Fruit fly (Drosophila melanogaster) whole organism, embryonic: Measurements from ENCODE around the gene Lamtor5.

ENCODE experiments used
- Blimp-1 ChIP-seq: fragments of 200-800 bp; sonication (Bioruptor generic); optimal IDR thresholded peaks from 3 replicates; lab custom pipeline; 2018; ENCODE audit warnings: missing biosample characterization, missing genetic modification characterization, mild to moderate bottlenecking, moderate library complexity, missing genetic modification reagents
- CG10366 ChIP-seq: fragments of 200-800 bp; sonication (Bioruptor generic); IDR thresholded peaks from 2 replicates; pipeline ENCODE4 v1.3.6; 2022; ENCODE audit warnings: missing biosample characterization, missing genetic modification characterization
- CG10462 ChIP-seq: fragments of 200-800 bp; sonication (Bioruptor generic); optimal IDR thresholded peaks from 2 replicates; lab custom pipeline; 2016; ENCODE audit warnings: missing biosample characterization, missing genetic modification characterization
- CG11085 ChIP-seq: fragments of 200-800 bp; sonication (Bioruptor generic); IDR thresholded peaks from 2 replicates; pipeline ENCODE4 v1.3.6; 2022; ENCODE audit warnings: missing biosample characterization, missing genetic modification characterization
- CG11398 ChIP-seq: fragments of 200-800 bp; sonication (Bioruptor generic); optimal IDR thresholded peaks from 2 replicates; lab custom pipeline; 2016; ENCODE audit warnings: missing biosample characterization, missing genetic modification characterization
- CG12236 ChIP-seq: fragments of 200-800 bp; sonication (Bioruptor generic); optimal IDR thresholded peaks from 2 replicates; lab custom pipeline; 2016; ENCODE audit warnings: missing biosample characterization, missing genetic modification characterization
- CG1233 ChIP-seq: fragments of 200-800 bp; sonication (Bioruptor generic); optimal IDR thresholded peaks from 4 replicates; lab custom pipeline; 2018; ENCODE audit warnings: missing biosample characterization, mild to moderate bottlenecking, missing genetic modification characterization
- CG14014 ChIP-seq: fragments of 200-800 bp; sonication (Bioruptor generic); IDR thresholded peaks from 2 replicates; pipeline ENCODE4 v1.3.6; 2022; ENCODE audit warnings: missing biosample characterization, missing genetic modification characterization
- CG14050 ChIP-seq: fragments of 200-800 bp; sonication (Bioruptor generic); IDR thresholded peaks from 3 replicates; pipeline ENCODE4 v1.3.6; 2022; ENCODE audit warnings: missing biosample characterization, missing genetic modification characterization
- CG17328 ChIP-seq: fragments of 200-800 bp; sonication (Bioruptor generic); IDR thresholded peaks from 2 replicates; pipeline ENCODE4 v1.3.6; 2022; ENCODE audit warnings: missing biosample characterization, missing genetic modification characterization
- CG18011 ChIP-seq: fragments of 200-800 bp; sonication (Bioruptor generic); optimal IDR thresholded peaks from 2 replicates; lab custom pipeline; 2017; ENCODE audit warnings: missing biosample characterization, missing genetic modification characterization, mild to moderate bottlenecking, moderate library complexity, missing genotype
- CG2120 ChIP-seq: fragments of 200-800 bp; sonication (Bioruptor generic); optimal IDR thresholded peaks from 3 replicates; lab custom pipeline; 2016; ENCODE audit warnings: missing biosample characterization, missing genetic modification characterization
- CG2678 ChIP-seq: fragments of 200-800 bp; sonication (Bioruptor generic); optimal IDR thresholded peaks from 3 replicates; lab custom pipeline; 2019; ENCODE audit warnings: missing biosample characterization, mild to moderate bottlenecking, missing genetic modification characterization, moderate library complexity
- CG4328 ChIP-seq: fragments of 200-800 bp; sonication (Bioruptor generic); optimal IDR thresholded peaks from 3 replicates; lab custom pipeline; 2017; ENCODE audit warnings: missing biosample characterization, missing genetic modification reagents, missing genetic modification characterization
- CG4617 ChIP-seq: fragments of 200-800 bp; sonication (Bioruptor generic); optimal IDR thresholded peaks from 3 replicates; lab custom pipeline; 2016; ENCODE audit warnings: missing biosample characterization, missing genetic modification characterization, borderline replicate concordance
- CG6791 ChIP-seq: fragments of 200-800 bp; sonication (Bioruptor generic); IDR thresholded peaks from 3 replicates; pipeline ENCODE4 v1.3.6; 2022; ENCODE audit warnings: missing biosample characterization, missing genetic modification characterization; ENCODE audit not compliant: partially characterized antibody
- CG6813 ChIP-seq: fragments of 200-800 bp; sonication (Bioruptor generic); optimal IDR thresholded peaks from 2 replicates; lab custom pipeline; 2017; ENCODE audit warnings: missing biosample characterization, missing genetic modification characterization, mild to moderate bottlenecking, moderate library complexity, missing genetic modification reagents
- CG9609 ChIP-seq: fragments of 200-800 bp; sonication (Bioruptor generic); optimal IDR thresholded peaks from 3 replicates; lab custom pipeline; 2016; ENCODE audit warnings: missing biosample characterization, missing genetic modification characterization
- CHES-1-like ChIP-seq: fragments of 200-800 bp; sonication (Bioruptor generic); optimal IDR thresholded peaks from 2 replicates; lab custom pipeline; 2016; ENCODE audit warnings: missing biosample characterization, missing genetic modification characterization
- CoRest ChIP-seq: fragments of 200-800 bp; sonication (Bioruptor generic); optimal IDR thresholded peaks from 3 replicates; lab custom pipeline; 2018; ENCODE audit warnings: missing biosample characterization, mild to moderate bottlenecking, missing genetic modification characterization, moderate library complexity
- Dad ChIP-seq: fragments of 200-800 bp; sonication (Bioruptor generic); optimal IDR thresholded peaks from 3 replicates; lab custom pipeline; 2016; ENCODE audit warnings: missing biosample characterization, missing genetic modification characterization
- Deaf1 ChIP-seq: fragments of 200-800 bp; optimal IDR thresholded peaks from 3 replicates; lab custom pipeline; 2019; ENCODE audit warnings: missing biosample characterization, mild to moderate bottlenecking, missing genetic modification characterization, moderate library complexity
- Dfd ChIP-seq, 2 experiments: fragments of >200 bp; optimal IDR thresholded peaks; 2 replicates each; lab custom pipeline; 2017; ENCODE audit warnings: missing biosample characterization in 2 of 2, missing genetic modification characterization in 2 of 2
- Doc2 ChIP-seq: fragments of 200-800 bp; sonication (Bioruptor generic); IDR thresholded peaks from 2 replicates; pipeline ENCODE4 v1.3.6; 2022; ENCODE audit warnings: missing biosample characterization, missing genetic modification characterization
- Doc3 ChIP-seq: fragments of 200-800 bp; sonication (Bioruptor generic); IDR thresholded peaks from 3 replicates; pipeline ENCODE4 v1.3.6; 2022; ENCODE audit warnings: missing biosample characterization, missing genetic modification characterization; ENCODE audit not compliant: partially characterized antibody
- Drgx ChIP-seq: fragments of 200-800 bp; sonication (Bioruptor generic); IDR thresholded peaks from 2 replicates; pipeline ENCODE4 v1.3.6; 2022; ENCODE audit warnings: missing biosample characterization, missing genetic modification characterization
- E2f2 ChIP-seq: fragments of 200-800 bp; sonication (Bioruptor generic); IDR thresholded peaks from 2 replicates; pipeline ENCODE4 v1.3.6; 2022; ENCODE audit warnings: missing biosample characterization, missing genetic modification characterization
- ERR ChIP-seq: fragments of 200-800 bp; sonication (Bioruptor generic); optimal IDR thresholded peaks from 2 replicates; lab custom pipeline; 2016; ENCODE audit warnings: missing biosample characterization, missing genetic modification characterization
- Elba2 ChIP-seq: fragments of 200-800 bp; sonication (Bioruptor generic); optimal IDR thresholded peaks from 3 replicates; lab custom pipeline; 2016; ENCODE audit warnings: missing biosample characterization, missing genetic modification characterization
- GATAe ChIP-seq: fragments of 200-800 bp; sonication (Bioruptor generic); conservative IDR thresholded peaks from 2 replicates; pipeline ENCODE4 v1.3.6; 2022; ENCODE audit warnings: missing biosample characterization, missing genetic modification characterization
- HLHmδ ChIP-seq: fragments of 200-800 bp; sonication (Bioruptor generic); optimal IDR thresholded peaks from 2 replicates; lab custom pipeline; 2018; ENCODE audit warnings: missing biosample characterization, mild to moderate bottlenecking, missing genetic modification characterization, moderate library complexity
- Hand ChIP-seq: fragments of 200-800 bp; sonication (Bioruptor generic); optimal IDR thresholded peaks from 2 replicates; lab custom pipeline; 2017; ENCODE audit warnings: mild to moderate bottlenecking, missing biosample characterization, missing genetic modification reagents, missing genetic modification characterization
- Jarid2 ChIP-seq: fragments of 200-800 bp; sonication (Bioruptor generic); optimal IDR thresholded peaks from 3 replicates; lab custom pipeline; 2017; ENCODE audit warnings: mild to moderate bottlenecking, missing biosample characterization, missing genetic modification reagents, missing genetic modification characterization
- Myb ChIP-seq: fragments of 200-800 bp; sonication (Bioruptor generic); optimal IDR thresholded peaks from 2 replicates; lab custom pipeline; 2016; ENCODE audit warnings: missing biosample characterization, missing genetic modification characterization
- Oli ChIP-seq: fragments of 200-800 bp; sonication (Bioruptor generic); optimal IDR thresholded peaks from 2 replicates; lab custom pipeline; 2018; ENCODE audit warnings: missing biosample characterization, mild to moderate bottlenecking, missing genetic modification characterization, moderate library complexity
- Sox100B ChIP-seq: fragments of 200-800 bp; sonication (Bioruptor generic); optimal IDR thresholded peaks from 3 replicates; lab custom pipeline; 2018; ENCODE audit warnings: missing biosample characterization, mild to moderate bottlenecking, missing genetic modification characterization
- Xrp1 ChIP-seq: fragments of 200-800 bp; sonication (Bioruptor generic); IDR thresholded peaks from 2 replicates; pipeline ENCODE4 v1.3.6; 2022; ENCODE audit warnings: missing biosample characterization, missing genetic modification characterization
- bab2 ChIP-seq: fragments of 200-800 bp; sonication (Bioruptor generic); optimal IDR thresholded peaks from 2 replicates; lab custom pipeline; 2016; ENCODE audit warnings: missing biosample characterization, missing genetic modification characterization
- chn ChIP-seq: fragments of 200-800 bp; sonication (Bioruptor generic); optimal IDR thresholded peaks from 2 replicates; lab custom pipeline; 2016; ENCODE audit warnings: missing biosample characterization, missing genetic modification characterization
- crol ChIP-seq: fragments of 200-800 bp; sonication (Bioruptor generic); IDR thresholded peaks from 2 replicates; pipeline ENCODE4 v1.3.6; 2022; ENCODE audit warnings: missing biosample characterization, missing genetic modification characterization
- dati ChIP-seq: fragments of 200-800 bp; sonication (Bioruptor generic); IDR thresholded peaks from 2 replicates; pipeline ENCODE4 v1.3.6; 2022; ENCODE audit warnings: missing biosample characterization, missing genetic modification characterization
- hkb ChIP-seq, 2 experiments: fragments of 200-800 bp in 1 of 2; fragments of >200 bp in 1 of 2; sonication (Bioruptor generic) in 1 of 2; IDR thresholded peaks in 1 of 2; optimal IDR thresholded peaks in 1 of 2; 2 replicates each; pipeline versions ENCODE4 v1.3.6 to Lab custom; 2017 to 2022; ENCODE audit warnings: missing biosample characterization in 1 of 2, missing genetic modification characterization in 1 of 2
- inv ChIP-seq: fragments of 200-800 bp; sonication (Bioruptor generic); IDR thresholded peaks from 2 replicates; pipeline ENCODE4 v1.3.6; 2022; ENCODE audit warnings: missing biosample characterization, missing genetic modification characterization; ENCODE audit not compliant: partially characterized antibody
- peb ChIP-seq: fragments of 200-800 bp; sonication (Bioruptor generic); IDR thresholded peaks from 2 replicates; pipeline ENCODE4 v1.3.6; 2022; ENCODE audit warnings: missing biosample characterization, missing genetic modification characterization
- pho ChIP-seq: fragments of 200-800 bp; sonication (Bioruptor generic); optimal IDR thresholded peaks from 2 replicates; lab custom pipeline; 2016; ENCODE audit warnings: missing biosample characterization, missing genetic modification characterization
- seq ChIP-seq: fragments of 200-800 bp; sonication (Bioruptor generic); IDR thresholded peaks from 2 replicates; pipeline ENCODE4 v1.3.6; 2022; ENCODE audit warnings: missing biosample characterization, missing genetic modification characterization
- tio ChIP-seq: fragments of 200-800 bp; sonication (Bioruptor generic); optimal IDR thresholded peaks from 2 replicates; lab custom pipeline; 2017; ENCODE audit warnings: missing biosample characterization, missing genetic modification characterization, inconsistent platforms
- tna ChIP-seq: fragments of 200-800 bp; sonication (Bioruptor generic); IDR thresholded peaks from 2 replicates; pipeline ENCODE4 v1.3.6; 2022; ENCODE audit warnings: missing biosample characterization, missing genetic modification characterization; ENCODE audit not compliant: partially characterized antibody
- vvl ChIP-seq: fragments of 200-800 bp; sonication (Bioruptor generic); IDR thresholded peaks from 2 replicates; pipeline ENCODE4 v1.3.6; 2022; ENCODE audit warnings: missing biosample characterization, missing genetic modification characterization
- yki ChIP-seq: fragments of >200 bp; optimal IDR thresholded peaks from 3 replicates; lab custom pipeline; 2018

Gene Lamtor5

DNA sequence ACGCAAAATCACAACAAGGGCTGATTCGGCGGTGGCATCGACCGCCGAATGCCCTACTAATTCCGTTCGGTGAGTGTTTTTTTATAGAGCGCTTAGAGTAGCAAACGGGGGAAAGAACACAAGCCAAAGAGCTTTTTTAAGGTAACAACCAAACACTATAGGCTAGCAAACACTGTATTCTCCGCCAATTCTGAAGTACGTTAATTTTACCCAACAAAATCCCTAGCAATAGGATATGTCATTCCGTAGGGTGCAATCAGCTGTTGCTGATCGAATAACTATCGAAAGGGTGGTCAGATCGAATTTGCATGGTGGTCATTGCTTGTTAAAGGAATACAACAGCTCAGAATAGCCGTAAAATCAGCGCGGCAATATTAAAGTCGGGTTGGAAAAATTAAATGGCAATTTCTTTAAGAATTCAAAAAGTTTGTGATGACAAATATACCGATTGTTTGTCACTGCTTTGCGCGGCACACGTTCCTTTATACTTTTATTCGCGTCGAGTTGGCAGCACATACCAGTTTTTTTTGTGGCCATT lies 49.0 kb upstream of the Lamtor5 start, which contains the start of gene mip130 (continued):
- TF ChIP-seq CG11398 (GFP tag; lab: Kevin White, UChicago) (no peak), Sox100B (GFP tag; lab: Kevin White, UChicago) (no peak), seq (GFP tag; lab: Robert Waterston, UW) (0 out of 2 replicates have a peak, but pooled peaks have one; percentile 23), bab2 (GFP tag; lab: Kevin White, UChicago) (no peak), CG10366 (no peak; the same call in 1 of the 2 replicates), GATAe (no peak), Doc3 (GFP tag; lab: Robert Waterston, UW) (peak; percentile 56), Jarid2 (GFP tag; lab: Kevin White, UChicago) (no peak), inv (GFP tag; lab: Robert Waterston, UW) (peak; percentile 65; the same call in 1 of the 2 replicates), CG6813 (GFP tag; lab: Kevin White, UChicago) (no peak), HLHmδ (GFP tag; lab: Kevin White, UChicago) (no peak), Blimp-1 (peak; percentile 18), CG2678 (tag; lab: Kevin White, UChicago) (peak; percentile 62), CHES-1-like (GFP tag; lab: Kevin White, UChicago) (no peak), CG4617 (GFP tag; lab: Kevin White, UChicago) (peak; percentile 46), CG4328 (GFP tag; lab: Kevin White, UChicago) (no peak), pho (no peak), hkb (optimal IDR thresholded peaks at IDR 0.05; lab: Kevin White, UChicago) (peak; percentile 56), hkb (GFP tag; IDR thresholded peaks at IDR 0.05; lab: Robert Waterston, UW) (peak; percentile 63; the same call in 1 of the 2 replicates), CG1233 (peak; percentile 3), Oli (tag; lab: Kevin White, UChicago) (peak; percentile 55), CG14014 (GFP tag; lab: Robert Waterston, UW) (peak; percentile 69), Myb (GFP tag; lab: Kevin White, UChicago) (peak; percentile 56), vvl (GFP tag; lab: Robert Waterston, UW) (peak; percentile 19), CG17328 (GFP tag; lab: Robert Waterston, UW) (no peak), ERR (GFP tag; lab: Kevin White, UChicago) (peak; percentile 16), CG10462 (GFP tag; lab: Kevin White, UChicago) (no peak), chn (GFP tag; lab: Kevin White, UChicago) (peak; percentile 21), yki (lab: Kevin White, UChicago) (no peak), Elba2 (GFP tag; lab: Kevin White, UChicago) (no peak), Dfd (GFP tag; optimal IDR thresholded peaks at IDR 0.05; lab: Kevin White, UChicago) (no peak), Dad (no peak), tna (GFP tag; lab: Robert Waterston, UW) (0 out of 2 replicates have a peak, but pooled peaks have one; percentile 18), E2f2 (GFP tag; lab: Robert Waterston, UW) (peak; percentile 47; the same call in 1 of the 2 replicates), CG14050 (GFP tag; lab: Robert Waterston, UW) (0 out of 3 replicates have a peak, but pooled peaks have one; percentile 27), CG2120 (GFP tag; lab: Kevin White, UChicago) (peak; percentile 57), Drgx (GFP tag; lab: Robert Waterston, UW) (peak; percentile 48; the same call in 1 of the 2 replicates), Xrp1 (GFP tag; lab: Robert Waterston, UW) (peak; percentile 66), CG9609 (GFP tag; lab: Kevin White, UChicago) (no peak), peb (peak; percentile 30; the same call in 1 of the 2 replicates), dati (GFP tag; lab: Robert Waterston, UW) (no peak), tio (GFP tag; lab: Kevin White, UChicago) (no peak), CG11085 (GFP tag; lab: Robert Waterston, UW) (no peak), CoRest (tag; lab: Kevin White, UChicago) (peak; percentile 64), CG18011 (GFP tag; lab: Kevin White, UChicago) (no peak), CG12236 (GFP tag; lab: Kevin White, UChicago) (no peak), Hand (GFP tag; lab: Kevin White, UChicago) (no peak), crol (no peak), CG6791 (GFP tag; lab: Robert Waterston, UW) (peak; percentile 73), Deaf1 (tag; lab: Kevin White, UChicago) (peak; percentile 15), Doc2 (no peak)
